Worm (Caenorhabditis elegans): ENCODE measurements around the gene B0281.1.

ce11 chrII:2289441-2289840 is 23.4 kb upstream of the B0281.1 start:
- TF ChIP-seq ztf-29 (GFP tag; IDR thresholded peaks at IDR 0.05) (no peak), ztf-23 (GFP tag; IDR thresholded peaks at IDR 0.05) (no peak), T22C8.4 (GFP tag; IDR thresholded peaks at IDR 0.05) (no peak), flt-1 (GFP tag; IDR thresholded peaks at IDR 0.05) (no peak), tab-1 (GFP tag; IDR thresholded peaks at IDR 0.05) (no peak)
